Worm (Caenorhabditis elegans): Measurements from ENCODE around the gene C05C8.5.

Gene C05C8.5

DNA sequence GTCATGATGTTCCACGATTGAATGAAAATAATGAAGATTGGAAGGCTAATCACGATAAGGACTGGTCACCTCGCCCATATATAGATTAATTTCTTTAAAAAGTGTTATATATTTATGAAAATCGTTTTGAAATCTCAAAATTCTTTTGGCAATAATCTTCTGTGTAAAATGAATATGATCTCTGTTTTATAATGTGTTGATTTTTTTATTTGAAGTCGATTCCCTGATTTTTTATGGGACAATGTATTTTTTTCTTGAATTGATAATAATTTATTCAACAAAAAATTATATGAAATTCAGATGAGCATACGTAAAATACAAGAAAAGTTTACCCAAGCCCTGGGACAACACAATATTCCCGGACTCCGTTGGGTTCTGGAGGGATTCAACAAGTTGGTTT lies 4.8 kb upstream of the C05C8.5 start, which contains the start of gene C05C8.1:
Gene C05C8.1 (plus strand): TSS at position 301 of the 400 bp plus-strand sequence.
- TF ChIP-seq unc-39 (tag; optimal IDR thresholded peaks at IDR 0.05) (no peak), ZK337.2 (GFP tag; IDR thresholded peaks at IDR 0.05) (no peak), mdt-29 (GFP tag; IDR thresholded peaks at IDR 0.05) (no peak), nhr-102 (tag; optimal IDR thresholded peaks at IDR 0.05) (no peak), dve-1 (tag; optimal IDR thresholded peaks at IDR 0.05; ENCODE audit: insufficient read depth) (no peak), fos-1 (tag; optimal IDR thresholded peaks at IDR 0.05) (no peak), nhr-28 (tag; optimal IDR thresholded peaks at IDR 0.05) (no peak), T26A8.4 (GFP tag; IDR thresholded peaks at IDR 0.05) (no peak), ceh-82 (tag; optimal IDR thresholded peaks at IDR 0.05) (no peak), lin-15B (tag; optimal IDR thresholded peaks at IDR 0.05) (no peak), attf-4 (tag; optimal IDR thresholded peaks at IDR 0.05) (no peak), lir-3 (tag; optimal IDR thresholded peaks at IDR 0.05) (no peak), F37D6.2 (tag; optimal IDR thresholded peaks at IDR 0.05) (no peak)

DNA sequence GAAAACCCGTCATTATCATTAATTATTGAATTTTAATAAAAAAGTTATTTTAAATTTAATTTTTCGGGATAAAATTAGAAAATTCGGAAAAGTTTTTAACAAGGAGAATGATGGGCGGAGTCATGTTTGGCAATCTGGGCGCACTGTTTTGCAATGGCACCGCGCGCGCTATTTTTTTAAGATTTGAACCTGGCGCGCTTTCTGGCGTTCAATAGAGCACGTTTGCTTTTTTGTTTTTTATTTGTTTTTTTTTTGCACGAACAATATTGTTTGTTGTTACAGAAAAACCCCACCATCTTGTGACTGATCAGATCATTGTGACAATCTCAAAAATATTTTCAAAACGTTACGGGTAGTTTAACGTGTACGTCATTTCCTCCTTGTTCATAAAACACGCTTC lies 2.5 kb upstream of the C05C8.5 start, which contains the start of gene hyls-1:
Gene hyls-1 (plus strand): TSS at position 249 of the 400 bp plus-strand sequence.
- no peak for TF ChIP-seq zip-2 (tag; optimal IDR thresholded peaks at IDR 0.05)
- TF ChIP-seq unc-62 (GFP tag; optimal IDR thresholded peaks at IDR 0.05 in 1 of 2), result peak in 1 of 2 experiments; percentile 92
- no peak for TF ChIP-seq unc-62 (tag; optimal IDR thresholded peaks at IDR 0.05)
- TF ChIP-seq rbr-2 (tag; optimal IDR thresholded peaks at IDR 0.05), result peak; percentile 81
- TF ChIP-seq T20F7.1 (GFP tag; optimal IDR thresholded peaks at IDR 0.05), result no peak
- peak; percentile 85 for TF ChIP-seq hlh-30 (tag; optimal IDR thresholded peaks at IDR 0.05; ENCODE audit: insufficient read depth)
- no peak for TF ChIP-seq pha-4 (GFP tag; IDR thresholded peaks at IDR 0.05)
- peak; percentile 75 for TF ChIP-seq pha-4 (tag; optimal IDR thresholded peaks at IDR 0.05)
- peak; percentile 37 for TF ChIP-seq F37D6.2 (tag; optimal IDR thresholded peaks at IDR 0.05)
- peak in 1 of 2 experiments; percentile 84 for TF ChIP-seq hif-1 (tag; optimal IDR thresholded peaks at IDR 0.05)
- TF ChIP-seq hmg-1.1 (GFP tag; IDR thresholded peaks at IDR 0.05), result peak; percentile 77
- TF ChIP-seq nhr-25 (tag; optimal IDR thresholded peaks at IDR 0.05; ENCODE audit: borderline replicate concordance, insufficient read depth), result peak; percentile 69
- no peak for TF ChIP-seq ces-1 (GFP tag; optimal IDR thresholded peaks at IDR 0.05)
- no peak for TF ChIP-seq daf-8 (GFP tag; IDR thresholded peaks at IDR 0.05)
- TF ChIP-seq zfp-2 (tag; optimal IDR thresholded peaks at IDR 0.05), result peak; percentile 27
- TF ChIP-seq aha-1 (tag), result peak; percentile 89
- no peak for TF ChIP-seq aly-2 (tag; optimal IDR thresholded peaks at IDR 0.05)
- peak; percentile 88 for TF ChIP-seq dve-1 (tag; optimal IDR thresholded peaks at IDR 0.05; ENCODE audit: insufficient read depth)
- no peak for TF ChIP-seq jun-1 (tag; optimal IDR thresholded peaks at IDR 0.05)
- TF ChIP-seq nhr-28 (tag; optimal IDR thresholded peaks at IDR 0.05), result peak; percentile 53
- TF ChIP-seq lin-13 (GFP tag; optimal IDR thresholded peaks at IDR 0.05), result peak; percentile 65
- no peak for TF ChIP-seq mxl-2 (GFP tag; conservative IDR thresholded peaks at IDR 0.05)
- TF ChIP-seq nhr-6 (tag; optimal IDR thresholded peaks at IDR 0.05), result peak; percentile 84
- peak; percentile 75 for TF ChIP-seq dmd-6 (GFP tag; IDR thresholded peaks at IDR 0.05)
- peak; percentile 92 for TF ChIP-seq mes-2 (tag; optimal IDR thresholded peaks at IDR 0.05; ENCODE audit: poor library complexity, severe bottlenecking)
- peak; percentile 50 for TF ChIP-seq hlh-11 (tag; optimal IDR thresholded peaks at IDR 0.05)
- TF ChIP-seq nhr-77 (tag; optimal IDR thresholded peaks at IDR 0.05), result peak; percentile 71
- peak; percentile 58 for TF ChIP-seq spr-1 (tag; optimal IDR thresholded peaks at IDR 0.05)
- peak; percentile 44 for TF ChIP-seq F49E8.2 (tag; optimal IDR thresholded peaks at IDR 0.05; ENCODE audit: borderline replicate concordance)
- TF ChIP-seq lin-38 (GFP tag; IDR thresholded peaks at IDR 0.05), result peak; percentile 97
- peak in 1 of 2 experiments; percentile 86 for TF ChIP-seq lsy-2 (tag; optimal IDR thresholded peaks at IDR 0.05)
- TF ChIP-seq unc-130 (GFP tag; optimal IDR thresholded peaks at IDR 0.05), result peak; percentile 50
- peak; percentile 67; the same call in 1 of the 2 replicates for TF ChIP-seq lin-29 (GFP tag; IDR thresholded peaks at IDR 0.05)
- peak; percentile 70 for TF ChIP-seq nhr-102 (tag; optimal IDR thresholded peaks at IDR 0.05)
- peak; percentile 66 for TF ChIP-seq duxl-1 (tag; optimal IDR thresholded peaks at IDR 0.05; ENCODE audit: poor library complexity)
- TF ChIP-seq lin-15B (tag; optimal IDR thresholded peaks at IDR 0.05), result peak; percentile 54
- TF ChIP-seq snpc-4 (tag; optimal IDR thresholded peaks at IDR 0.05), result no peak
- peak; percentile 40 for TF ChIP-seq nhr-48 (tag; optimal IDR thresholded peaks at IDR 0.05)
- TF ChIP-seq T26A8.4 (GFP tag; IDR thresholded peaks at IDR 0.05), result peak; percentile 76
- TF ChIP-seq ama-1 (optimal IDR thresholded peaks at IDR 0.05), result peak; percentile 27
- TF ChIP-seq zfp-3 (GFP tag; conservative IDR thresholded peaks at IDR 0.05), result 0 out of 2 replicates have a peak, but pooled peaks have one; percentile 37
- TF ChIP-seq mep-1 (tag; optimal IDR thresholded peaks at IDR 0.05), result peak; percentile 89
